Fruit fly (Drosophila melanogaster) whole organism, embryonic: ENCODE data around the gene CG15638.

Experiments used
- Aef1 ChIP-seq: fragments of 200-800 bp; sonication (Bioruptor generic); IDR thresholded peaks from 3 replicates; pipeline ENCODE4 v1.3.6; 2022; ENCODE audit warnings: missing biosample characterization, missing genetic modification characterization
- Bteb2 ChIP-seq: fragments of 200-800 bp; sonication (Bioruptor generic); optimal IDR thresholded peaks from 2 replicates; lab custom pipeline; 2016; ENCODE audit warnings: missing biosample characterization, missing genetic modification characterization
- CG10147 ChIP-seq: fragments of 200-800 bp; sonication (Bioruptor generic); optimal IDR thresholded peaks from 2 replicates; lab custom pipeline; 2019; ENCODE audit warnings: missing biosample characterization, mild to moderate bottlenecking, missing genetic modification characterization, moderate library complexity
- CG10209 ChIP-seq: fragments of 200-800 bp; sonication (Bioruptor generic); optimal IDR thresholded peaks from 3 replicates; lab custom pipeline; 2017; ENCODE audit warnings: missing biosample characterization, mild to moderate bottlenecking, missing genetic modification characterization, missing genetic modification reagents
- CG10267 ChIP-seq: fragments of 200-800 bp; sonication (Bioruptor generic); optimal IDR thresholded peaks from 2 replicates; lab custom pipeline; 2018; ENCODE audit warnings: missing biosample characterization, mild to moderate bottlenecking, missing genetic modification characterization, moderate library complexity
- CG10565 ChIP-seq: fragments of 200-800 bp; sonication (Bioruptor generic); optimal IDR thresholded peaks from 3 replicates; lab custom pipeline; 2016; ENCODE audit warnings: missing biosample characterization, mild to moderate bottlenecking, missing genetic modification characterization
- CG10959 ChIP-seq: fragments of 200-800 bp; sonication (Bioruptor generic); IDR thresholded peaks from 2 replicates; pipeline ENCODE4 v1.3.6; 2022; ENCODE audit warnings: missing biosample characterization, missing genetic modification characterization
- CG11695 ChIP-seq: fragments of 200-800 bp; sonication (Bioruptor generic); IDR thresholded peaks from 3 replicates; pipeline ENCODE4 v1.3.6; 2022; ENCODE audit warnings: missing biosample characterization, missing genetic modification characterization
- CG12104 ChIP-seq: fragments of 200-800 bp; sonication (Bioruptor generic); optimal IDR thresholded peaks from 3 replicates; lab custom pipeline; 2016; ENCODE audit warnings: missing biosample characterization, missing genetic modification characterization
- CG18764 ChIP-seq: fragments of 200-800 bp; sonication (Bioruptor generic); optimal IDR thresholded peaks from 3 replicates; lab custom pipeline; 2016; ENCODE audit warnings: missing biosample characterization, missing genetic modification characterization
- CG30431 ChIP-seq: fragments of 200-800 bp; sonication (Bioruptor generic); optimal IDR thresholded peaks from 2 replicates; lab custom pipeline; 2017; ENCODE audit warnings: missing biosample characterization, missing genetic modification characterization
- CG33557 ChIP-seq: fragments of 200-800 bp; sonication (Bioruptor generic); optimal IDR thresholded peaks from 2 replicates; lab custom pipeline; 2019; ENCODE audit warnings: missing biosample characterization, mild to moderate bottlenecking, missing genetic modification characterization, moderate library complexity
- CG34224 ChIP-seq: fragments of 200-800 bp; sonication (Bioruptor generic); IDR thresholded peaks from 3 replicates; pipeline ENCODE4 v1.3.6; 2022; ENCODE audit warnings: missing biosample characterization, missing genetic modification characterization; ENCODE audit not compliant: partially characterized antibody
- CG34376 ChIP-seq: fragments of 200-800 bp; sonication (Bioruptor generic); optimal IDR thresholded peaks from 2 replicates; lab custom pipeline; 2018; ENCODE audit warnings: missing biosample characterization, mild to moderate bottlenecking, missing genetic modification characterization
- CG4282 ChIP-seq: fragments of 200-800 bp; sonication (Bioruptor generic); optimal IDR thresholded peaks from 2 replicates; lab custom pipeline; 2016; ENCODE audit warnings: missing biosample characterization, missing genetic modification characterization
- CG4707 ChIP-seq: fragments of 200-800 bp; sonication (Bioruptor generic); optimal IDR thresholded peaks from 2 replicates; lab custom pipeline; 2018; ENCODE audit warnings: missing biosample characterization, mild to moderate bottlenecking, missing genetic modification characterization, moderate library complexity
- CG6813 ChIP-seq: fragments of 200-800 bp; sonication (Bioruptor generic); optimal IDR thresholded peaks from 2 replicates; lab custom pipeline; 2017; ENCODE audit warnings: missing biosample characterization, missing genetic modification characterization, mild to moderate bottlenecking, moderate library complexity, missing genetic modification reagents
- CG8359 ChIP-seq: fragments of 200-800 bp; sonication (Bioruptor generic); optimal IDR thresholded peaks from 2 replicates; lab custom pipeline; 2017; ENCODE audit warnings: missing biosample characterization, mild to moderate bottlenecking, missing genetic modification characterization, borderline replicate concordance
- CG9876 ChIP-seq: fragments of 200-800 bp; sonication (Bioruptor generic); optimal IDR thresholded peaks from 2 replicates; lab custom pipeline; 2016; ENCODE audit warnings: missing biosample characterization, missing genetic modification characterization
- CG9932 ChIP-seq: fragments of 200-800 bp; sonication (Bioruptor generic); IDR thresholded peaks from 2 replicates; pipeline ENCODE4 v1.3.6; 2022; ENCODE audit warnings: missing biosample characterization, missing genetic modification characterization
- D19A ChIP-seq: fragments of 200-800 bp; optimal IDR thresholded peaks from 3 replicates; lab custom pipeline; 2019; ENCODE audit warnings: missing biosample characterization, mild to moderate bottlenecking, missing genetic modification characterization, moderate library complexity
- Fer3 ChIP-seq: fragments of 200-800 bp; sonication (Bioruptor generic); optimal IDR thresholded peaks from 2 replicates; lab custom pipeline; 2018; ENCODE audit warnings: missing biosample characterization, mild to moderate bottlenecking, missing genetic modification characterization, moderate library complexity
- HLH3B ChIP-seq: fragments of 200-800 bp; sonication (Bioruptor generic); IDR thresholded peaks from 2 replicates; pipeline ENCODE4 v1.3.6; 2022; ENCODE audit warnings: missing biosample characterization, missing genetic modification characterization
- Hand ChIP-seq: fragments of 200-800 bp; sonication (Bioruptor generic); optimal IDR thresholded peaks from 2 replicates; lab custom pipeline; 2017; ENCODE audit warnings: mild to moderate bottlenecking, missing biosample characterization, missing genetic modification reagents, missing genetic modification characterization
- Mes4 ChIP-seq: fragments of 200-800 bp; sonication (Bioruptor generic); optimal IDR thresholded peaks from 2 replicates; lab custom pipeline; 2016; ENCODE audit warnings: missing biosample characterization, missing genetic modification characterization
- Mrtf ChIP-seq: fragments of 200-800 bp; sonication (Bioruptor generic); IDR thresholded peaks from 3 replicates; pipeline ENCODE4 v1.3.6; 2022; ENCODE audit warnings: missing biosample characterization, missing genetic modification characterization
- Myb ChIP-seq: fragments of 200-800 bp; sonication (Bioruptor generic); optimal IDR thresholded peaks from 2 replicates; lab custom pipeline; 2016; ENCODE audit warnings: missing biosample characterization, missing genetic modification characterization
- NC2β ChIP-seq: fragments of 200-800 bp; sonication (Bioruptor generic); optimal IDR thresholded peaks from 2 replicates; lab custom pipeline; 2016; ENCODE audit warnings: missing biosample characterization, missing genetic modification characterization
- Rfx ChIP-seq: fragments of 200-800 bp; sonication (Bioruptor generic); IDR thresholded peaks from 2 replicates; pipeline ENCODE4 v1.3.6; 2022; ENCODE audit warnings: missing biosample characterization, missing genetic modification characterization
- Sox100B ChIP-seq: fragments of 200-800 bp; sonication (Bioruptor generic); optimal IDR thresholded peaks from 3 replicates; lab custom pipeline; 2018; ENCODE audit warnings: missing biosample characterization, mild to moderate bottlenecking, missing genetic modification characterization
- amos ChIP-seq: fragments of 200-800 bp; sonication (Bioruptor generic); IDR thresholded peaks from 2 replicates; pipeline ENCODE4 v1.3.6; 2022; ENCODE audit warnings: missing biosample characterization, missing genetic modification characterization; ENCODE audit not compliant: partially characterized antibody
- cg ChIP-seq: fragments of 200-800 bp; sonication (Bioruptor generic); optimal IDR thresholded peaks from 3 replicates; lab custom pipeline; 2019; ENCODE audit warnings: missing biosample characterization, mild to moderate bottlenecking, missing genetic modification characterization, moderate library complexity
- croc ChIP-seq: fragments of 200-800 bp; sonication (Bioruptor generic); conservative IDR thresholded peaks from 3 replicates; pipeline ENCODE4 v1.3.6; 2022; ENCODE audit warnings: missing biosample characterization, missing genetic modification characterization
- dmrt99B ChIP-seq: fragments of 200-800 bp; sonication (Bioruptor generic); optimal IDR thresholded peaks from 2 replicates; lab custom pipeline; 2018; ENCODE audit warnings: missing biosample characterization, mild to moderate bottlenecking, missing genetic modification characterization, moderate library complexity
- ewg ChIP-seq: fragments of 200-800 bp; sonication (Bioruptor generic); optimal IDR thresholded peaks from 3 replicates; lab custom pipeline; 2017; ENCODE audit warnings: mild to moderate bottlenecking, missing biosample characterization, missing genetic modification reagents, missing genetic modification characterization
- grn ChIP-seq: fragments of 200-800 bp; sonication (Bioruptor generic); optimal IDR thresholded peaks from 3 replicates; lab custom pipeline; 2017; ENCODE audit warnings: missing biosample characterization, missing genetic modification characterization
- ham ChIP-seq: fragments of 200-800 bp; sonication (Bioruptor generic); IDR thresholded peaks from 2 replicates; pipeline ENCODE4 v1.3.6; 2022; ENCODE audit warnings: missing biosample characterization, missing genetic modification characterization
- hb ChIP-seq: fragments of 200-800 bp; sonication (Bioruptor generic); IDR thresholded peaks from 3 replicates; pipeline ENCODE4 v1.3.6; 2022; ENCODE audit warnings: missing biosample characterization, missing genetic modification characterization; ENCODE audit not compliant: partially characterized antibody
- hkb ChIP-seq, 2 experiments: fragments of 200-800 bp in 1 of 2; fragments of >200 bp in 1 of 2; sonication (Bioruptor generic) in 1 of 2; IDR thresholded peaks in 1 of 2; optimal IDR thresholded peaks in 1 of 2; 2 replicates each; pipeline versions ENCODE4 v1.3.6 to Lab custom; 2017 to 2022; ENCODE audit warnings: missing biosample characterization in 1 of 2, missing genetic modification characterization in 1 of 2
- ind ChIP-seq: fragments of 200-800 bp; sonication (Bioruptor generic); optimal IDR thresholded peaks from 3 replicates; lab custom pipeline; 2016; ENCODE audit warnings: missing biosample characterization, missing genetic modification characterization
- mam ChIP-seq: fragments of 200-800 bp; sonication (Bioruptor generic); optimal IDR thresholded peaks from 3 replicates; lab custom pipeline; 2016; ENCODE audit warnings: missing biosample characterization, missing genetic modification characterization
- onecut ChIP-seq: fragments of 200-800 bp; sonication (Bioruptor generic); IDR thresholded peaks from 2 replicates; pipeline ENCODE4 v1.3.6; 2022; ENCODE audit warnings: missing biosample characterization, missing genetic modification characterization
- schlank ChIP-seq: fragments of 200-800 bp; sonication (Bioruptor generic); optimal IDR thresholded peaks from 2 replicates; lab custom pipeline; 2018; ENCODE audit warnings: missing biosample characterization, mild to moderate bottlenecking, missing genetic modification characterization
- sens ChIP-seq: fragments of 200-800 bp; sonication (Bioruptor generic); peaks from one replicate; lab custom pipeline; 2016; ENCODE audit warnings: missing biosample characterization, missing genetic modification characterization
- seq ChIP-seq: fragments of 200-800 bp; sonication (Bioruptor generic); IDR thresholded peaks from 2 replicates; pipeline ENCODE4 v1.3.6; 2022; ENCODE audit warnings: missing biosample characterization, missing genetic modification characterization
- tio ChIP-seq: fragments of 200-800 bp; sonication (Bioruptor generic); optimal IDR thresholded peaks from 2 replicates; lab custom pipeline; 2017; ENCODE audit warnings: missing biosample characterization, missing genetic modification characterization, inconsistent platforms
- tup ChIP-seq: fragments of 200-800 bp; sonication (Bioruptor generic); optimal IDR thresholded peaks from 2 replicates; lab custom pipeline; 2016; ENCODE audit warnings: missing biosample characterization, mild to moderate bottlenecking, missing genetic modification characterization, moderate library complexity
- zen ChIP-seq: fragments of 200-800 bp; sonication (Bioruptor generic); optimal IDR thresholded peaks from 3 replicates; lab custom pipeline; 2018; ENCODE audit warnings: missing biosample characterization, mild to moderate bottlenecking, missing genetic modification characterization, moderate library complexity

The CG15638 gene

DNA sequence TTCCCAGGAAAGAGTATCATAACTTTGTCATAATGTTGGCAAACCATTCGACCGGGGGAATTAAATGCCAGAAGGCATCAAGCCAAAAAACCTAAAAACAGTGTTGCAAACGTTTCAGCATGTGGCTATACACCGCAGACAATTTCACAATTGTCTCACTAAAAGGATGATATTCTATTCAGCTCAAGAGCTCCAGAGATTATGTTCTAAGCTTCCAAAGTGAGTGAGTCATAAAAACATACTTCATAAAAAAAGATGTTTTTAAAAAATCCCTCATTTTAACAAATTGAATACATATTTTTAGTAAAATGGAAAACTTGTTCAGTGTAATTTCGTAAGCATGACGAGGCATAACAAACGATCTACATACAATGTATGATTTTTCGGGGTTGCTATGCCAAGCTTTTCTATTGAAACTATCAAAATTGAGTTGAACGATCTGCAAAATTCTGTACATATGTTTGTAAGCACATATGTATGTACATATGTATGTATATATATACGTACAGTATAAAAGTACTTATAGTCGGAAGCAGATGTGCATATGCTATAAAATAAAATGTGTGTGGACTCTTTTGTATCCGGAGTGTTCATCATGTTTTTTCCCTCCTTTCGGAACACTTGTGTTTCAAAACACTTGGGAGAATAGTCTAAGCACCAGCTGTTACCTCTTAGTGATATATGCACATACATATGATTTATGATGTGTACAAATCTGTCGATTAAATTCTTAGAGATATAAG is 20.5 kb downstream of the CG15638 start (continued):
- TF ChIP-seq zen, result peak; percentile 78
- peak; percentile 60 for TF ChIP-seq Mes4 (GFP tag; lab: Kevin White, UChicago)
- peak; percentile 17 for TF ChIP-seq CG8359
- peak; percentile 27 for TF ChIP-seq CG9876 (GFP tag; lab: Kevin White, UChicago)
- TF ChIP-seq CG12104 (GFP tag; lab: Kevin White, UChicago), result peak; percentile 76
- peak; percentile 0 for TF ChIP-seq grn (GFP tag; lab: Kevin White, UChicago)
- TF ChIP-seq Sox100B (GFP tag; lab: Kevin White, UChicago), result peak; percentile 47
- TF ChIP-seq seq (GFP tag; lab: Robert Waterston, UW), result peak; percentile 59; the same call in 1 of the 2 replicates
- no peak for TF ChIP-seq CG4707 (GFP tag; lab: Kevin White, UChicago)
- TF ChIP-seq NC2β (GFP tag; lab: Kevin White, UChicago), result peak; percentile 47
- peak; percentile 55 for TF ChIP-seq Myb (GFP tag; lab: Kevin White, UChicago)
- TF ChIP-seq Aef1 (GFP tag; lab: Robert Waterston, UW), result peak; percentile 81
- TF ChIP-seq croc (GFP tag; lab: Robert Waterston, UW), result peak; percentile 47; the same call in 2 of the 3 replicates
- TF ChIP-seq ind, result peak; percentile 87
- TF ChIP-seq CG34376, result no peak
- TF ChIP-seq ewg (GFP tag; lab: Kevin White, UChicago), result peak; percentile 19
- no peak for TF ChIP-seq Hand (GFP tag; lab: Kevin White, UChicago)
- TF ChIP-seq hkb (optimal IDR thresholded peaks at IDR 0.05; lab: Kevin White, UChicago), result no peak
- peak; percentile 88 for TF ChIP-seq hkb (GFP tag; IDR thresholded peaks at IDR 0.05; lab: Robert Waterston, UW)
- no peak for TF ChIP-seq amos (GFP tag; lab: Robert Waterston, UW)
- peak; percentile 44 for TF ChIP-seq CG30431 (GFP tag; lab: Kevin White, UChicago)
- peak; percentile 61 for TF ChIP-seq Mrtf (GFP tag; lab: Robert Waterston, UW)
- no peak for TF ChIP-seq hb (GFP tag; lab: Robert Waterston, UW)
- TF ChIP-seq schlank, result no peak
- TF ChIP-seq CG6813 (GFP tag; lab: Kevin White, UChicago), result peak; percentile 55
- peak; percentile 17; the same call in 1 of the 2 replicates for TF ChIP-seq CG9932 (GFP tag; lab: Robert Waterston, UW)
- peak; percentile 64 for TF ChIP-seq CG10147
- TF ChIP-seq cg (GFP tag; lab: Kevin White, UChicago), result no peak
- peak; percentile 50 for TF ChIP-seq Bteb2 (GFP tag; lab: Kevin White, UChicago)
- peak; percentile 79 for TF ChIP-seq Rfx (GFP tag; lab: Robert Waterston, UW)
- TF ChIP-seq CG4282 (GFP tag; lab: Kevin White, UChicago), result peak; percentile 23
- no peak for TF ChIP-seq tup (GFP tag; lab: Kevin White, UChicago)
- TF ChIP-seq dmrt99B (tag; lab: Kevin White, UChicago), result peak; percentile 85
- peak; percentile 62 for TF ChIP-seq CG10959 (GFP tag; lab: Robert Waterston, UW)
- peak; percentile 95 for TF ChIP-seq sens (GFP tag; lab: Kevin White, UChicago)
- peak; percentile 3 for TF ChIP-seq CG10565
- peak; percentile 80 for TF ChIP-seq mam (GFP tag; lab: Kevin White, UChicago)
- peak; percentile 68; the same call in 1 of the 2 replicates for TF ChIP-seq HLH3B (GFP tag; lab: Robert Waterston, UW)
- TF ChIP-seq tio (GFP tag; lab: Kevin White, UChicago), result peak; percentile 9
- peak; percentile 84 for TF ChIP-seq Fer3 (tag; lab: Kevin White, UChicago)
- TF ChIP-seq CG10209 (GFP tag; lab: Kevin White, UChicago), result peak; percentile 3
- TF ChIP-seq D19A (tag; lab: Kevin White, UChicago), result peak; percentile 83
- TF ChIP-seq CG33557 (GFP tag; lab: Kevin White, UChicago), result no peak
- no peak for TF ChIP-seq ham (GFP tag; lab: Robert Waterston, UW)
- peak; percentile 69 for TF ChIP-seq CG10267 (tag; lab: Kevin White, UChicago)
- TF ChIP-seq CG11695 (GFP tag; lab: Robert Waterston, UW), result peak; percentile 77
- TF ChIP-seq CG18764 (GFP tag; lab: Kevin White, UChicago), result peak; percentile 72
- peak; percentile 50 for TF ChIP-seq onecut (GFP tag; lab: Robert Waterston, UW)
- TF ChIP-seq CG34224, result no peak
